Worm (Caenorhabditis elegans): Measurements from ENCODE around the gene Y57A10B.7.
A peak's percentile ranks its signal among the peaks of the same experiment; 100 is the strongest.

Gene Y57A10B.7

ce11 chrII:12401791-12402190, 8.2 kb upstream of the Y57A10B.7 start, which contains the start of gene sre-29:
Gene sre-29, minus strand, starts transcription at chrII:12401891.
- TF ChIP-seq ztf-16 (tag; optimal IDR thresholded peaks at IDR 0.05) (no peak), ahr-1 (tag; optimal IDR thresholded peaks at IDR 0.05) (no peak), nhr-11 (tag; optimal IDR thresholded peaks at IDR 0.05) (no peak), C08G9.2 (tag; optimal IDR thresholded peaks at IDR 0.05) (no peak), ceh-14 (tag; optimal IDR thresholded peaks at IDR 0.05) (no peak), sdc-2 (tag; optimal IDR thresholded peaks at IDR 0.05) (no peak), pax-1 (tag; optimal IDR thresholded peaks at IDR 0.05) (no peak), hlh-8 (tag; optimal IDR thresholded peaks at IDR 0.05) (no peak), lim-6 (tag; optimal IDR thresholded peaks at IDR 0.05) (no peak), ceh-34 (tag; optimal IDR thresholded peaks at IDR 0.05) (no peak), nfya-1 (tag; optimal IDR thresholded peaks at IDR 0.05) (no peak)

ce11 chrII:12397656-12398055, 4.1 kb upstream of the Y57A10B.7 start, which contains the start of gene F57G9.7:
Gene F57G9.7, minus strand, starts transcription at chrII:12397756.
- no peak for TF ChIP-seq ceh-2 (tag; optimal IDR thresholded peaks at IDR 0.05)
- no peak for TF ChIP-seq odd-2 (tag; optimal IDR thresholded peaks at IDR 0.05)
- TF ChIP-seq madf-2 (tag; optimal IDR thresholded peaks at IDR 0.05): no peak
- TF ChIP-seq pros-1 (tag; optimal IDR thresholded peaks at IDR 0.05): no peak
- no peak for TF ChIP-seq ets-4 (tag; optimal IDR thresholded peaks at IDR 0.05)
- no peak for TF ChIP-seq K02D7.2 (tag; optimal IDR thresholded peaks at IDR 0.05)
- no peak for TF ChIP-seq sox-2 (GFP tag; IDR thresholded peaks at IDR 0.05)
- TF ChIP-seq ceh-22 (tag; optimal IDR thresholded peaks at IDR 0.05): no peak
- TF ChIP-seq ceh-48 (tag; optimal IDR thresholded peaks at IDR 0.05): no peak
- no peak for TF ChIP-seq ceh-31 (tag; optimal IDR thresholded peaks at IDR 0.05)
- no peak for TF ChIP-seq ama-1 (optimal IDR thresholded peaks at IDR 0.05)
- no peak for TF ChIP-seq zip-5 (tag; optimal IDR thresholded peaks at IDR 0.05)
- TF ChIP-seq hlh-13 (GFP tag; optimal IDR thresholded peaks at IDR 0.05): no peak

DNA sequence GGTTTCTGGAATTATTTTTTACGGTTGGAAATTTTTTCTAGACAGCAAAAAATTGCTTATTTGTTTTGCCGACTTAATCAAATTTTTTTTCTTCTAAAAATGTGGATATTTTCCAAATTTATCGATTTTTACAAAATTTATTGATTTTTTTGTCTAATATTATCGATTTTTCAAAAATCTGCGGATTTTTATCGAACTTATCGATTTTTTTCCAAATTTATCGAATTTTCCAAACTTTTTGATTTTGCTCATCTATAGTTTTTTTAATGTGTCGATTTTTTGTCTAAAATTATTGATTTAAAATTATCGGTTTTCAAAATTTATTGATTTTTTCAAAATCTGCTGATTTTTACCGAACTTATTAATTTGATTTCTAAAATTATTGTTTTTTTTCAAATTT, 548 bp upstream of the Y57A10B.7 start:
- TF ChIP-seq ceh-48 (tag; optimal IDR thresholded peaks at IDR 0.05) (peak; percentile 38), eyg-1 (tag; optimal IDR thresholded peaks at IDR 0.05) (no peak)

ce11 chrII:12389783-12390182, 3.8 kb downstream of the Y57A10B.7 start, which contains the start of gene Y57A10B.6:
Gene Y57A10B.6, plus strand, starts transcription at chrII:12390083.
- TF ChIP-seq ceh-31 (tag; optimal IDR thresholded peaks at IDR 0.05): no peak
- no peak for TF ChIP-seq unc-86 (tag; optimal IDR thresholded peaks at IDR 0.05)
- TF ChIP-seq eyg-1 (tag; optimal IDR thresholded peaks at IDR 0.05): no peak
- no peak for TF ChIP-seq sox-4 (tag; optimal IDR thresholded peaks at IDR 0.05)
- no peak for TF ChIP-seq elt-2 (tag; optimal IDR thresholded peaks at IDR 0.05)
- TF ChIP-seq rnt-1 (tag; optimal IDR thresholded peaks at IDR 0.05): no peak
- no peak for TF ChIP-seq dve-1 (tag; optimal IDR thresholded peaks at IDR 0.05)
- TF ChIP-seq syd-9 (tag; optimal IDR thresholded peaks at IDR 0.05): no peak
- TF ChIP-seq lim-6 (tag; optimal IDR thresholded peaks at IDR 0.05): no peak
- no peak for TF ChIP-seq pax-1 (tag; optimal IDR thresholded peaks at IDR 0.05)
- no peak for TF ChIP-seq ceh-18 (tag; optimal IDR thresholded peaks at IDR 0.05)
- no peak for TF ChIP-seq che-1 (tag; optimal IDR thresholded peaks at IDR 0.05)
- TF ChIP-seq mec-3 (tag; optimal IDR thresholded peaks at IDR 0.05; ENCODE audit: borderline replicate concordance): no peak
- no peak for TF ChIP-seq gmeb-2 (tag; optimal IDR thresholded peaks at IDR 0.05)
- no peak for TF ChIP-seq Y22D7AL.16 (tag; optimal IDR thresholded peaks at IDR 0.05)
- TF ChIP-seq nfya-1 (tag; optimal IDR thresholded peaks at IDR 0.05): no peak
- no peak for TF ChIP-seq ceh-22 (tag; optimal IDR thresholded peaks at IDR 0.05)
- no peak for TF ChIP-seq F13H6.1 (tag; optimal IDR thresholded peaks at IDR 0.05)
- no peak for TF ChIP-seq hlh-6 (tag; optimal IDR thresholded peaks at IDR 0.05)

Data from whole organism, late embryonic.